Worm (Caenorhabditis elegans) whole organism, L3 larva: Measurements from ENCODE around the gene C38D9.8.
"Not testable (repeated sequence)": the region's sequence is repeated elsewhere in the genome, so short reads cannot be mapped to it uniquely, and the experiment has no call there.

Experiments used
- R02D3.7 ChIP-seq: fragments of 150-350 bp; optimal IDR thresholded peaks from 2 replicates; lab custom pipeline; 2014; ENCODE audit warnings: missing biosample characterization, missing genetic modification characterization
- ZK546.5 ChIP-seq: sonication (generic microtip); optimal IDR thresholded peaks from 2 replicates; lab custom pipeline; 2017; ENCODE audit warnings: missing biosample characterization, missing genetic modification characterization
- aly-2 ChIP-seq: fragments of 150-350 bp; optimal IDR thresholded peaks from 2 replicates; lab custom pipeline; 2014; ENCODE audit warnings: missing biosample characterization, missing genetic modification characterization
- ama-1 ChIP-seq: fragments of 150-350 bp; optimal IDR thresholded peaks from 2 replicates; lab custom pipeline; 2018
- ceh-16 ChIP-seq: sonication (generic microtip); optimal IDR thresholded peaks from 2 replicates; lab custom pipeline; 2017; ENCODE audit warnings: missing biosample characterization, missing genetic modification characterization
- ceh-28 ChIP-seq: fragments of 150-350 bp; optimal IDR thresholded peaks from 2 replicates; lab custom pipeline; 2014; ENCODE audit warnings: missing biosample characterization, missing genetic modification reagents, missing genetic modification characterization
- ceh-82 ChIP-seq: fragments of 150-350 bp; optimal IDR thresholded peaks from 2 replicates; lab custom pipeline; 2014; ENCODE audit warnings: missing biosample characterization, missing genetic modification characterization
- ceh-9 ChIP-seq: sonication (generic microtip); optimal IDR thresholded peaks from 2 replicates; lab custom pipeline; 2018; ENCODE audit warnings: missing biosample characterization, missing genetic modification characterization
- daf-12 ChIP-seq: fragments of 150-350 bp; optimal IDR thresholded peaks from 2 replicates; lab custom pipeline; 2014; ENCODE audit warnings: missing biosample characterization, missing genetic modification reagents, missing genetic modification characterization
- egl-27 ChIP-seq: sonication (generic microtip); optimal IDR thresholded peaks from 4 replicates; lab custom pipeline; 2017; ENCODE audit warnings: missing biosample characterization, missing genetic modification reagents, missing genetic modification characterization
- elt-1 ChIP-seq: fragments of 150-350 bp; optimal IDR thresholded peaks from 2 replicates; lab custom pipeline; 2014; ENCODE audit warnings: missing biosample characterization, missing genetic modification characterization
- elt-2 ChIP-seq: sonication (generic microtip); optimal IDR thresholded peaks from 2 replicates; lab custom pipeline; 2016; ENCODE audit warnings: missing genetic modification reagents, mild to moderate bottlenecking, missing genetic modification characterization, missing compliant biosample characterization
- elt-3 ChIP-seq, 3 experiments: fragments of 150-350 bp in 1 of 3; sonication (generic microtip) in 2 of 3; optimal IDR thresholded peaks; 2 replicates in 2 of 3; 4 replicates in 1 of 3; lab custom pipeline; 2014 to 2017; ENCODE audit warnings: missing biosample characterization in 3 of 3, missing genetic modification characterization in 3 of 3
- fkh-2 ChIP-seq: fragments of 150-350 bp; optimal IDR thresholded peaks from 2 replicates; lab custom pipeline; 2014; ENCODE audit warnings: missing biosample characterization, missing genetic modification reagents, missing genetic modification characterization
- fos-1 ChIP-seq: fragments of 150-350 bp; optimal IDR thresholded peaks from 2 replicates; lab custom pipeline; 2014; ENCODE audit warnings: missing biosample characterization, missing genetic modification characterization
- jun-1 ChIP-seq: fragments of 150-350 bp; optimal IDR thresholded peaks from 2 replicates; lab custom pipeline; 2014; ENCODE audit warnings: missing biosample characterization, missing genetic modification reagents, missing genetic modification characterization
- lin-15B ChIP-seq: fragments of 150-350 bp; optimal IDR thresholded peaks from 2 replicates; lab custom pipeline; 2014; ENCODE audit warnings: missing biosample characterization, missing genetic modification characterization
- lin-39 ChIP-seq: fragments of 150-350 bp; optimal IDR thresholded peaks from 2 replicates; lab custom pipeline; 2018; ENCODE audit warnings: missing biosample characterization, missing genetic modification reagents, missing genetic modification characterization
- lsy-12 ChIP-seq: sonication (generic microtip); optimal IDR thresholded peaks from 2 replicates; lab custom pipeline; 2016; ENCODE audit warnings: mild to moderate bottlenecking, missing genetic modification characterization, missing compliant biosample characterization
- mml-1 ChIP-seq: fragments of 150-350 bp; sonication (generic microtip); optimal IDR thresholded peaks from 3 replicates; lab custom pipeline; 2014; ENCODE audit warnings: missing biosample characterization, missing genetic modification characterization
- nfya-1 ChIP-seq: sonication (generic microtip); optimal IDR thresholded peaks from 2 replicates; lab custom pipeline; 2017; ENCODE audit warnings: missing genetic modification characterization, mild to moderate bottlenecking, missing compliant biosample characterization, antibody characterized with exemption, moderate library complexity; ENCODE audit not compliant: insufficient read depth
- nhr-11 ChIP-seq: fragments of 150-350 bp; optimal IDR thresholded peaks from 2 replicates; lab custom pipeline; 2014; ENCODE audit warnings: missing biosample characterization, missing genetic modification characterization
- nhr-237 ChIP-seq: fragments of 150-350 bp; optimal IDR thresholded peaks from 2 replicates; lab custom pipeline; 2014; ENCODE audit warnings: missing biosample characterization, missing genetic modification characterization
- nhr-43 ChIP-seq: sonication (generic microtip); optimal IDR thresholded peaks from 2 replicates; lab custom pipeline; 2016; ENCODE audit warnings: mild to moderate bottlenecking, missing genetic modification characterization, missing compliant biosample characterization; ENCODE audit not compliant: poor library complexity, severe bottlenecking
- nhr-67 ChIP-seq: fragments of 150-350 bp; optimal IDR thresholded peaks from 2 replicates; lab custom pipeline; 2014; ENCODE audit warnings: missing biosample characterization, missing genetic modification characterization
- nhr-77 ChIP-seq: fragments of 150-350 bp; optimal IDR thresholded peaks from 2 replicates; lab custom pipeline; 2014; ENCODE audit warnings: missing biosample characterization, missing genetic modification characterization
- pha-4 ChIP-seq: fragments of 150-350 bp; optimal IDR thresholded peaks from 2 replicates; lab custom pipeline; 2014; ENCODE audit warnings: missing biosample characterization, missing genetic modification reagents, missing genetic modification characterization
- pqm-1 ChIP-seq: fragments of 150-350 bp; optimal IDR thresholded peaks from 2 replicates; lab custom pipeline; 2017; ENCODE audit warnings: missing biosample characterization, missing genetic modification characterization, inconsistent platforms
- sea-2 ChIP-seq: fragments of 150-350 bp; sonication (generic microtip); optimal IDR thresholded peaks from 4 replicates; lab custom pipeline; 2014; ENCODE audit warnings: missing biosample characterization, missing genetic modification reagents, missing genetic modification characterization
- skn-1 ChIP-seq: fragments of 150-350 bp; optimal IDR thresholded peaks from 2 replicates; lab custom pipeline; 2014; ENCODE audit warnings: missing biosample characterization, missing genetic modification characterization
- snpc-4 ChIP-seq: fragments of 150-350 bp; optimal IDR thresholded peaks from 2 replicates; lab custom pipeline; 2014; ENCODE audit warnings: missing biosample characterization, missing genetic modification characterization
- tbx-2 ChIP-seq: sonication (generic microtip); optimal IDR thresholded peaks from 2 replicates; lab custom pipeline; 2016; ENCODE audit warnings: mild to moderate bottlenecking, missing genetic modification characterization, missing compliant biosample characterization
- unc-39 ChIP-seq: sonication (generic microtip); optimal IDR thresholded peaks from 4 replicates; lab custom pipeline; 2017; ENCODE audit warnings: missing biosample characterization, missing genetic modification characterization
- unc-62 ChIP-seq: fragments of 150-350 bp; sonication (generic microtip); optimal IDR thresholded peaks from 4 replicates; lab custom pipeline; 2014; ENCODE audit warnings: missing biosample characterization, missing genetic modification reagents, missing genetic modification characterization
- ztf-11 ChIP-seq: fragments of 150-350 bp; optimal IDR thresholded peaks from 2 replicates; lab custom pipeline; 2014; ENCODE audit warnings: missing biosample characterization, missing genetic modification characterization

The C38D9.8 gene

ce11 chrV:17552759-17553158, at the start of gene C38D9.8:
TSS of gene C38D9.8 (minus strand) at chrV:17552859.
- no peak for TF ChIP-seq ceh-16 (tag; lab: Kevin White, UChicago)
- TF ChIP-seq unc-39 (tag; lab: Kevin White, UChicago), result no peak
- no peak for TF ChIP-seq nhr-43 (tag; lab: Kevin White, UChicago)
- no peak for TF ChIP-seq ceh-9
- no peak for TF ChIP-seq snpc-4 (tag; lab: Kevin White, UChicago)
- no peak for TF ChIP-seq ztf-11 (tag; lab: Kevin White, UChicago)
- TF ChIP-seq nfya-1 (tag; lab: Kevin White, UChicago), result no peak
- no peak for TF ChIP-seq egl-27
- no peak for TF ChIP-seq ZK546.5
- no peak for TF ChIP-seq elt-2
- TF ChIP-seq lsy-12 (tag; lab: Kevin White, UChicago), result no peak
- no peak for TF ChIP-seq sea-2 (GFP tag; lab: Kevin White, UChicago)
- no peak for TF ChIP-seq pha-4 (tag; lab: Kevin White, UChicago)
- no peak for TF ChIP-seq skn-1
- TF ChIP-seq fos-1 (tag; lab: Kevin White, UChicago), result no peak
- no peak for TF ChIP-seq ceh-82 (tag; lab: Kevin White, UChicago)
- TF ChIP-seq jun-1, result no peak
- TF ChIP-seq tbx-2 (tag; lab: Kevin White, UChicago), result no peak

DNA sequence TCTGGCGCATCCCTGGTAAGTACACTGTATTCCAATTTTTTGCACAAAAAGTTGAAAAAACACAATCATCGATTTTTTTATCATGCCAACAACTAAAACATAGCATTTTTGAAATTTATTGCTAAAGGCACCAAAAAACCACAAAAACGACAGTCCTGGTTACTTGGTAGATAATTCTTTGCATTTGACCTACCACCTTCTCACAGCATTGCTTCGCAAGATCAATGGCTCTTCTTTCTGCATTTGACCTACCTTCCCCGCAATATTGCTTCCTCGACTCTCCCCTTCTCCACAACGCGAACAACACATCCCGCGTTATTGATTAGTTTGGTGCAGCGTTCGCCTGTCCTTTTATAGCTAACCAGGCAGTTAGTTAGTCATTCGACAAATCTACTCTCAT, 48.9 kb upstream of the C38D9.8 start, which contains the start of gene ztf-25:
TSS of gene ztf-25 (plus strand) at position 301 of the 400 bp plus-strand sequence.
- TF ChIP-seq aly-2 (tag; lab: Kevin White, UChicago) (no peak), nfya-1 (tag; lab: Kevin White, UChicago) (no peak)
- TF ChIP-seq, all 47 proteins: peak for 0

- peak; percentile 88 for TF ChIP-seq elt-2
- TF ChIP-seq ama-1, result no peak
- TF ChIP-seq pqm-1 (tag; lab: Kevin White, UChicago), result peak; percentile 80
- TF ChIP-seq lin-39 (tag; lab: Kevin White, UChicago), result no peak
- peak; percentile 61 for TF ChIP-seq pha-4 (tag; lab: Kevin White, UChicago)
- TF ChIP-seq, all 47 proteins: peak for 3
Measured at ce11 chrV:17598810-17599209, 46.2 kb upstream of the C38D9.8 start, which contains the start of gene Y6G8.2. TSS of gene Y6G8.2 (minus strand) at chrV:17598956.

ce11 chrV:17595691-17596090, 43.0 kb upstream of the C38D9.8 start:
- TF ChIP-seq unc-62 (GFP tag; lab: Kevin White, UChicago) (no peak), snpc-4 (tag; lab: Kevin White, UChicago) (no peak), mml-1 (tag; lab: Kevin White, UChicago) (no peak), fkh-2 (no peak), nhr-77 (tag; lab: Kevin White, UChicago) (no peak), lin-15B (no peak), pha-4 (tag; lab: Kevin White, UChicago) (no peak), elt-3 (tag; optimal IDR thresholded peaks at IDR 0.05; lab: Kevin White, UChicago) (no peak), sea-2 (GFP tag; lab: Kevin White, UChicago) (no peak), nhr-67 (tag; lab: Kevin White, UChicago) (no peak)

ce11 chrV:17584352-17584843, 31.7 kb upstream of the C38D9.8 start, which contains the start of gene fbxa-133:
TSS of gene fbxa-133 (plus strand) at chrV:17584793.
- TF ChIP-seq nhr-43 (tag; lab: Kevin White, UChicago); aly-2 (tag; lab: Kevin White, UChicago); ceh-28: not testable (repeated sequence)

DNA sequence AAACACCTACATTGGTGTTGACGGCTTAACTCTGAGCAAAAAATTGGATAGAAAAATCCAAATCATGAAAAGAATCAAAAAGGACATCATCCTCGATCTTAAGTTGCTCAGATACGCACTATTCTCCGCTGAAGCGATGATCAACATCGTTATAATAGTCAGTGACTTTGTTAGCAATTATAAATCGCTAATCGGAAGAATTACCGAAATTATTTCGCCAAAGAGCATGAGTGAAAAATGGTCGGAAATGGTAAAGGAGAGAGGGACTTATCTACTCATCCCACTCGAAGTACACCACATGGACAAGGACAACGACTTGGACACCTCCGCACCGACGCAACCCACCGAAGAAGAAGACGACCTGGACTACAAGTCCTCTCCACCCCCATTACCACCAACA, 27.4 kb upstream of the C38D9.8 start:
- TF ChIP-seq mml-1 (tag; lab: Kevin White, UChicago) (no peak), ceh-28 (no peak), egl-27 (no peak), daf-12 (no peak), ama-1 (no peak), nhr-237 (tag; lab: Kevin White, UChicago) (no peak), elt-1 (tag; lab: Kevin White, UChicago) (no peak), nfya-1 (tag; lab: Kevin White, UChicago) (no peak), R02D3.7 (tag; lab: Kevin White, UChicago) (no peak), nhr-11 (tag; lab: Kevin White, UChicago) (no peak), unc-39 (tag; lab: Kevin White, UChicago) (no peak), nhr-67 (tag; lab: Kevin White, UChicago) (no peak)
